Fruit fly (Drosophila melanogaster): Measurements from ENCODE around the gene CG42259.

- TF ChIP-seq CG9705 (GFP tag; optimal IDR thresholded peaks at IDR 0.05) = no peak
- TF ChIP-seq Myc (optimal IDR thresholded peaks at IDR 0.05) = no peak
- no peak for TF ChIP-seq Abd-B (GFP tag; optimal IDR thresholded peaks at IDR 0.05)
- no peak for TF ChIP-seq lola (GFP tag; optimal IDR thresholded peaks at IDR 0.05)
- TF ChIP-seq usp (GFP tag; optimal IDR thresholded peaks at IDR 0.05) = no peak
- no peak for TF ChIP-seq Rel (GFP tag; optimal IDR thresholded peaks at IDR 0.05)
- TF ChIP-seq Rel (tag; optimal IDR thresholded peaks at IDR 0.05) = no peak
- TF ChIP-seq OdsH (GFP tag; optimal IDR thresholded peaks at IDR 0.05) = no peak
- TF ChIP-seq HLH106 (tag; optimal IDR thresholded peaks at IDR 0.05) = no peak
- no peak for TF ChIP-seq sv (GFP tag; optimal IDR thresholded peaks at IDR 0.05)
- TF ChIP-seq GATAd (GFP tag; optimal IDR thresholded peaks at IDR 0.05) = no peak
- no peak for TF ChIP-seq CG32264 (GFP tag; optimal IDR thresholded peaks at IDR 0.05)
- TF ChIP-seq foxo (GFP tag; optimal IDR thresholded peaks at IDR 0.05) = no peak
Measured at dm6 chrX:1063143-1063542, 17.1 kb downstream of the CG42259 start.

Data from whole organism, wandering third instar larva.